Worm (Caenorhabditis elegans) whole organism, L2 larva: Measurements from ENCODE around the gene C16D9.9.

Experiments used
- C34F6.9 ChIP-seq: fragments of 150-350 bp; optimal IDR thresholded peaks from 2 replicates; lab custom pipeline; 2014; ENCODE audit warnings: missing biosample characterization, missing genetic modification characterization
- F13H6.1 ChIP-seq: sonication (generic microtip); optimal IDR thresholded peaks from 2 replicates; lab custom pipeline; 2016; ENCODE audit warnings: missing genetic modification characterization, missing compliant biosample characterization
- R02D3.7 ChIP-seq: fragments of 150-350 bp; optimal IDR thresholded peaks from 2 replicates; lab custom pipeline; 2014; ENCODE audit warnings: missing biosample characterization, missing genetic modification characterization
- Y55F3AM.14 ChIP-seq: fragments of 200-800 bp; sonication (Bioruptor generic); optimal IDR thresholded peaks from 2 replicates; lab custom pipeline; 2018; ENCODE audit warnings: mild to moderate bottlenecking, missing genetic modification characterization, missing compliant biosample characterization
- ZK546.5 ChIP-seq: sonication (generic microtip); optimal IDR thresholded peaks from 2 replicates; lab custom pipeline; 2017; ENCODE audit warnings: missing biosample characterization, missing genetic modification characterization
- alr-1 ChIP-seq: fragments of 150-350 bp; optimal IDR thresholded peaks from 2 replicates; lab custom pipeline; 2014; ENCODE audit warnings: missing biosample characterization, missing genetic modification characterization
- aly-2 ChIP-seq: fragments of 150-350 bp; optimal IDR thresholded peaks from 2 replicates; lab custom pipeline; 2014; ENCODE audit warnings: missing biosample characterization, missing genetic modification characterization
- ama-1 ChIP-seq: fragments of 150-350 bp; optimal IDR thresholded peaks from 2 replicates; lab custom pipeline; 2018; ENCODE audit warnings: inconsistent platforms
- blmp-1 ChIP-seq: sonication (generic microtip); optimal IDR thresholded peaks from 2 replicates; lab custom pipeline; 2017; ENCODE audit warnings: missing genetic modification characterization, mild to moderate bottlenecking, missing compliant biosample characterization, antibody characterized with exemption, moderate library complexity; ENCODE audit not compliant: insufficient read depth
- ceh-16 ChIP-seq: fragments of 150-350 bp; optimal IDR thresholded peaks from 2 replicates; lab custom pipeline; 2014; ENCODE audit warnings: missing biosample characterization, missing genetic modification characterization
- ceh-82 ChIP-seq: fragments of 150-350 bp; optimal IDR thresholded peaks from 2 replicates; lab custom pipeline; 2014; ENCODE audit warnings: missing biosample characterization, missing genetic modification characterization
- crh-2 ChIP-seq: sonication (generic microtip); optimal IDR thresholded peaks from 2 replicates; lab custom pipeline; 2017; ENCODE audit warnings: missing biosample characterization, missing genetic modification characterization
- dmd-4 ChIP-seq: sonication (generic microtip); optimal IDR thresholded peaks from 2 replicates; lab custom pipeline; 2017; ENCODE audit warnings: missing biosample characterization, missing genetic modification characterization
- elt-1 ChIP-seq: fragments of 150-350 bp; optimal IDR thresholded peaks from 2 replicates; lab custom pipeline; 2014; ENCODE audit warnings: missing biosample characterization, missing genetic modification characterization
- fos-1 ChIP-seq: fragments of 150-350 bp; optimal IDR thresholded peaks from 2 replicates; lab custom pipeline; 2014; ENCODE audit warnings: missing biosample characterization, missing genetic modification characterization
- gmeb-1 ChIP-seq: fragments of 150-350 bp; optimal IDR thresholded peaks from 2 replicates; lab custom pipeline; 2014; ENCODE audit warnings: missing biosample characterization, missing genetic modification characterization
- lin-11 ChIP-seq: fragments of 150-350 bp; sonication (generic microtip); optimal IDR thresholded peaks from 2 replicates; lab custom pipeline; 2014; ENCODE audit warnings: missing biosample characterization, missing genetic modification characterization, inconsistent platforms, mixed read lengths
- lin-13 ChIP-seq: fragments of 150-350 bp; optimal IDR thresholded peaks from 2 replicates; lab custom pipeline; 2014; ENCODE audit warnings: missing biosample characterization, missing genetic modification reagents, missing genetic modification characterization
- lin-39 ChIP-seq: fragments of 150-350 bp; optimal IDR thresholded peaks from 2 replicates; lab custom pipeline; 2014; ENCODE audit warnings: missing biosample characterization, missing genetic modification reagents, missing genetic modification characterization
- mdl-1 ChIP-seq, 2 experiments: fragments of 150-350 bp in 1 of 2; sonication (generic microtip) in 1 of 2; optimal IDR thresholded peaks; 2 replicates each; lab custom pipeline; 2017; ENCODE audit warnings: missing biosample characterization in 2 of 2, missing genetic modification characterization in 2 of 2
- nhr-10 ChIP-seq: sonication (generic microtip); optimal IDR thresholded peaks from 2 replicates; lab custom pipeline; 2017; ENCODE audit warnings: missing biosample characterization, missing genetic modification characterization
- nhr-11 ChIP-seq: fragments of 150-350 bp; optimal IDR thresholded peaks from 2 replicates; lab custom pipeline; 2014; ENCODE audit warnings: missing biosample characterization, missing genetic modification characterization
- nhr-12 ChIP-seq: fragments of 150-350 bp; optimal IDR thresholded peaks from 2 replicates; lab custom pipeline; 2014; ENCODE audit warnings: missing biosample characterization, missing genetic modification characterization
- nhr-129 ChIP-seq: fragments of 150-350 bp; optimal IDR thresholded peaks from 2 replicates; lab custom pipeline; 2014; ENCODE audit warnings: missing biosample characterization, missing genetic modification characterization
- nhr-21 ChIP-seq: fragments of 150-350 bp; optimal IDR thresholded peaks from 2 replicates; lab custom pipeline; 2014; ENCODE audit warnings: missing biosample characterization, missing genetic modification characterization
- nhr-237 ChIP-seq: fragments of 150-350 bp; optimal IDR thresholded peaks from 2 replicates; lab custom pipeline; 2014; ENCODE audit warnings: missing biosample characterization, missing genetic modification characterization
- nhr-25 ChIP-seq: fragments of 150-350 bp; sonication (generic microtip); optimal IDR thresholded peaks from 3 replicates; lab custom pipeline; 2014; ENCODE audit warnings: missing biosample characterization, missing genetic modification characterization
- nhr-6 ChIP-seq: fragments of 150-350 bp; optimal IDR thresholded peaks from 2 replicates; lab custom pipeline; 2014; ENCODE audit warnings: missing biosample characterization, missing genetic modification characterization
- nhr-77 ChIP-seq: fragments of 150-350 bp; optimal IDR thresholded peaks from 2 replicates; lab custom pipeline; 2014; ENCODE audit warnings: missing biosample characterization, missing genetic modification characterization
- sem-4 ChIP-seq: fragments of 150-350 bp; optimal IDR thresholded peaks from 2 replicates; lab custom pipeline; 2014; ENCODE audit warnings: missing biosample characterization, missing genetic modification reagents, missing genetic modification characterization
- skn-1 ChIP-seq: sonication (generic microtip); optimal IDR thresholded peaks from 2 replicates; lab custom pipeline; 2017; ENCODE audit warnings: missing biosample characterization, missing genetic modification characterization
- sma-3 ChIP-seq: sonication (generic microtip); optimal IDR thresholded peaks from 2 replicates; lab custom pipeline; 2016; ENCODE audit warnings: missing genetic modification reagents, missing genetic modification characterization, missing compliant biosample characterization
- sma-9 ChIP-seq, 2 experiments: fragments of 150-350 bp in 1 of 2; sonication (generic microtip) in 1 of 2; optimal IDR thresholded peaks; 2 replicates each; lab custom pipeline; 2014 to 2016; ENCODE audit warnings: missing genetic modification characterization in 2 of 2, mild to moderate bottlenecking in 1 of 2, missing biosample characterization in 1 of 2, missing compliant biosample characterization in 1 of 2, missing genetic modification reagents in 1 of 2, moderate library complexity in 1 of 2
- snpc-4 ChIP-seq: fragments of 150-350 bp; optimal IDR thresholded peaks from 2 replicates; lab custom pipeline; 2014; ENCODE audit warnings: missing biosample characterization, missing genetic modification characterization
- unc-39 ChIP-seq: fragments of 150-350 bp; optimal IDR thresholded peaks from 2 replicates; lab custom pipeline; 2014; ENCODE audit warnings: missing biosample characterization, missing genetic modification characterization
- unc-55 ChIP-seq: fragments of 150-350 bp; sonication (generic microtip); optimal IDR thresholded peaks from 3 replicates; lab custom pipeline; 2014; ENCODE audit warnings: missing biosample characterization, missing genetic modification reagents, missing genetic modification characterization
- unc-62 ChIP-seq: fragments of 150-350 bp; optimal IDR thresholded peaks from 2 replicates; lab custom pipeline; 2014; ENCODE audit warnings: missing biosample characterization, missing genetic modification reagents, missing genetic modification characterization
- zag-1 ChIP-seq: fragments of 150-350 bp; optimal IDR thresholded peaks from 2 replicates; lab custom pipeline; 2014; ENCODE audit warnings: missing biosample characterization, missing genetic modification characterization
- ztf-1 ChIP-seq: fragments of 200-800 bp; sonication (Bioruptor generic); conservative IDR thresholded peaks from 2 replicates; pipeline ENCODE4 v1.3.6; 2022; ENCODE audit warnings: missing genetic modification characterization, missing compliant biosample characterization
- ztf-11 ChIP-seq: sonication (generic microtip); optimal IDR thresholded peaks from 2 replicates; lab custom pipeline; 2017; ENCODE audit warnings: missing biosample characterization, missing genetic modification characterization
- ztf-4 ChIP-seq: fragments of 150-350 bp; optimal IDR thresholded peaks from 2 replicates; lab custom pipeline; 2014; ENCODE audit warnings: missing biosample characterization, missing genetic modification characterization

Gene C16D9.9

DNA sequence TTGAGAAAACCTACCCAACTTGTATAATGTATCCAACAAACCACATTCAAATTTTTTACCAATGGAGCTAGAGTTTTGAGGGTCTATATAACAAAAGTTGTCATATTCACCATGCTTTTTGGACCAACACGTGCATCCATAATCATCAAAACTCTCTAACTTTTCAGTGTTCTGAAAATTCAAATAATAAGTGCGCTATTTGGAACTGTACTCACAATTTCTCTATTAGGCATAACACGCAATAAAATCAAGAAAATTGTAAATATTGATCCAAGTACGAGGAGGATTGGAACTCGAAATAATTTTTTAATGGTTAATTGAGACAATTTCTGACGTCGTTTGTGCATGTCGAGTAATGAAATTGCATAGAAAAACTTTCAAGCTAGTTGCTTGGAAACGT is 24.1 kb upstream of the C16D9.9 start, which contains the start of gene C16D9.3:
C16D9.3 (minus strand) TSS at position 101 of the 400 bp plus-strand sequence.
- no peak for TF ChIP-seq ztf-11 (tag; lab: Kevin White, UChicago)

DNA sequence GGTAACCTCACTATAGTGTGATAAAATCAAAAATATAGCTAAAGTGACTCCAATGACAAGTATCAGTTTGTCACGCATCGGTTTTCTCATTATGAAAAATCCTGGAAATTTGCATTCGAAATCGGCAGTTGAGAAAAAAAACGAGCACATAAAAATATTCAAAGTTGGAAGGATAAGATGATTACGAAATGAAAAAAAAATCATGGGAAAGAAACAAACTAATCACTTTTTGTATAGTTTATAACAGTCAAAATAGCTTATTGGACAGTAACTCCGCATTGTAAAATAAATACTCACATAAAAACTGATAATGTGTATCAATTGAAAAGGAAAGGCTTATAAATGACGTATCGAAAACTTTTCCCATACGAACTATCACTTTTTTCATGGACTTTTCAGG is 21.2 kb upstream of the C16D9.9 start, which contains the start of gene C16D9.4:
C16D9.4 (minus strand) TSS at position 101 of the 400 bp plus-strand sequence.
- TF ChIP-seq lin-13 (no peak), ztf-11 (tag; lab: Kevin White, UChicago) (no peak)

DNA sequence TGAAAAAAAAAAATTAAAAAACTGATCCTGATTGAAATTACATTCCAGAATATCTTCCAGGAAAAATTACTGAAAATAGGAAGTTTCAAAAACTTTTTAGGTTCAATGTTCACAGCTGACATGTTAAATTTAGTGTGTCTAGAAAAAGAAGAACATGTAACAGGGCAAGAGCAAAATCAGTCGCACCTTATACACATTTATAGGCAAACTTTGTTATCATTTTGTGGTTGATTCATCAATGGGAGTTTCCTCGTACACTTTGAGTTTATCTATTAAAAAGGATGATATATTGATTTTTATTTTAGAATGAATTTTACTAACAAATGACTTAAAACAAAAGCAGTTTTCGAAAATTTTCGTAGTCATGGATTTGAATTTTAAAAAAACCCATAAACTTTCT is 20.8 kb upstream of the C16D9.9 start:
- TF ChIP-seq ZK546.5 (tag; lab: Kevin White, UChicago), result no peak
- peak; percentile 73 for TF ChIP-seq fos-1 (tag; lab: Kevin White, UChicago)

DNA sequence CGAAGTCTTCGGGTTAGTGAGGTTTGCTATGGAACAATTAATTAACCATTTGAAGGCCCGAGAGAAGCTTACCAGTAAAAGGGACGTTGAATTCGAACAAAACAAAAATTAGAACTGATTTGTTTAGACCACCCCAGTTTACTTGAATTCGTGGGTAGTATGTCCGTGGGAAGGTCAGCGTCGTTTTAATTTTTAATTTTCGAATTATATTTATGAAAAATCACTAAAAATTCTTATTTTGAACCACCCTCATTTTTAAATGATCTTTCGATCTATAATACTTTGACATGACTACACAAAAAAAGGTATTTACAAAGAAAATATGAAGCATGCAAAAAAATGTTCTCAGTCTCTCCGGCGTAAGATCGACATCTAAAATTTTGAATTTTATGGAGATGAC is 18.6 kb upstream of the C16D9.9 start, which contains the start of gene C16D9.5:
C16D9.5 (minus strand) TSS at position 101 of the 400 bp plus-strand sequence.
- TF ChIP-seq aly-2 (tag; lab: Kevin White, UChicago), result no peak
- no peak for TF ChIP-seq dmd-4 (tag; lab: Kevin White, UChicago)
- no peak for TF ChIP-seq blmp-1 (tag; lab: Kevin White, UChicago)
- TF ChIP-seq ZK546.5 (tag; lab: Kevin White, UChicago), result no peak
- no peak for TF ChIP-seq ztf-1
- no peak for TF ChIP-seq Y55F3AM.14
- no peak for TF ChIP-seq unc-39
- TF ChIP-seq lin-11, result no peak
- TF ChIP-seq gmeb-1 (tag; lab: Kevin White, UChicago), result no peak
- TF ChIP-seq nhr-10 (tag; lab: Kevin White, UChicago), result no peak
- no peak for TF ChIP-seq lin-39 (tag; lab: Kevin White, UChicago)
- no peak for TF ChIP-seq nhr-237 (tag; lab: Kevin White, UChicago)
- no peak for TF ChIP-seq nhr-129 (tag; lab: Kevin White, UChicago)
- no peak for TF ChIP-seq lin-13

DNA sequence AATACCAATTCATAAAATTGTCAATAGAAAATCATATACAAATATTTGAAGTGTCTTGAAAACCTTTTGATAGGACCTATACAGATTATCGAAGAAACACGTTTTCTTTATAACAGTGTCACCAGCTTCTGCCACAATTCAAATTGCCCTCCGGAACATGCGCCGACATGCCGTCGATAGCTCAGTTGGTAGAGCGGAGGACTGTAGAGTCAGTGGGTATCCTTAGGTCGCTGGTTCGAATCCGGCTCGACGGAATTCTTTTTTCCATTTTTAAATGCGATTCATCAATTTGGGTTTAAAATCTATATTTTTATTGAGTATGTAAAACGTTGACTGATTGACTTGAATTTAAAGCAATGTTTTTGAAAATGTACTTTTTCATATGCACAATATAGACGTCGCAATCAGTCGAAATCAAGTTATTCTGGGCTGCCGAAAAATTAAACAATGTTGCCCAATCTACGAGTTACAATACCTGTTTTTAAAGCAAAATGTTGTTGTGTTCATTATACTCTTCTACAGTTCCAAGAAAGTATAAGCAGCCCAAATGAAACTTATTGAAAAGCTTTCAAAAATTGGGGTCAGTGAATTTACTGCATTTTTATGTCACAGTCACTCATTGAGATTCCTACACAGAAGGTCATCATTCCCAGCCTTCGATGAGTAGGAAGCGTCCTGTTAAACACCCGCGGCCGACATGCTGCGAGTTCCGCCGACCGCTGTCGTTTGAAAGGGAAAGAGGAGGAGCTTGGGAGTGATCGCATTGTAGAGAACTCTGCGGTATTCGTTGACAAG is 16.5 kb upstream of the C16D9.9 start:
- TF ChIP-seq mdl-1 (tag; optimal IDR thresholded peaks at IDR 0.05; lab: Kevin White, UChicago) (peak; percentile 17 to 42), dmd-4 (tag; lab: Kevin White, UChicago) (no peak), ZK546.5 (tag; lab: Kevin White, UChicago) (no peak), nhr-237 (tag; lab: Kevin White, UChicago) (peak; percentile 30), unc-55 (GFP tag; lab: Kevin White, UChicago) (peak; percentile 10), nhr-11 (tag; lab: Kevin White, UChicago) (no peak), nhr-25 (tag; lab: Kevin White, UChicago) (peak; percentile 61), ztf-4 (tag; lab: Kevin White, UChicago) (peak; percentile 42), sma-9 (GFP tag; optimal IDR thresholded peaks at IDR 0.05; lab: Kevin White, UChicago) (peak; percentile 85), sma-9 (tag; optimal IDR thresholded peaks at IDR 0.05; lab: Kevin White, UChicago) (no peak), ztf-11 (tag; lab: Kevin White, UChicago) (no peak), lin-13 (peak; percentile 65), aly-2 (tag; lab: Kevin White, UChicago) (no peak), nhr-77 (peak; percentile 3), fos-1 (tag; lab: Kevin White, UChicago) (peak; percentile 82), unc-62 (GFP tag; lab: Kevin White, UChicago) (peak; percentile 3), nhr-21 (tag; lab: Kevin White, UChicago) (peak; percentile 77), skn-1 (tag; lab: Kevin White, UChicago) (no peak), Y55F3AM.14 (no peak), snpc-4 (tag; lab: Kevin White, UChicago) (peak; percentile 98), gmeb-1 (tag; lab: Kevin White, UChicago) (peak; percentile 84), ceh-16 (tag; lab: Kevin White, UChicago) (peak; percentile 2), alr-1 (tag; lab: Kevin White, UChicago) (no peak), nhr-6 (tag; lab: Kevin White, UChicago) (no peak), crh-2 (tag; lab: Kevin White, UChicago) (peak; percentile 78), C34F6.9 (tag; lab: Kevin White, UChicago) (peak; percentile 23), ceh-82 (no peak), blmp-1 (tag; lab: Kevin White, UChicago) (no peak), zag-1 (tag; lab: Kevin White, UChicago) (no peak), R02D3.7 (tag; lab: Kevin White, UChicago) (no peak), lin-11 (no peak), nhr-129 (tag; lab: Kevin White, UChicago) (peak; percentile 51), lin-39 (tag; lab: Kevin White, UChicago) (no peak), ztf-1 (no peak), nhr-12 (tag; lab: Kevin White, UChicago) (no peak), ama-1 (lab: Kevin White, UChicago) (peak; percentile 97), sma-3 (GFP tag; lab: Kevin White, UChicago) (peak; percentile 92), F13H6.1 (tag; lab: Kevin White, UChicago) (peak; percentile 68), sem-4 (peak; percentile 37), elt-1 (tag; lab: Kevin White, UChicago) (no peak)
